Worm (Caenorhabditis elegans) whole organism, midembryonic: Measurements from ENCODE around the gene hpo-10.

ENCODE experiments used
- T22C8.4 ChIP-seq: fragments of 200-800 bp; sonication (Bioruptor generic); IDR thresholded peaks from 2 replicates; pipeline ENCODE4 v1.3.6; 2022; ENCODE audit warnings: missing genetic modification characterization, missing compliant biosample characterization
- cog-1 ChIP-seq: sonication (generic microtip); optimal IDR thresholded peaks from 2 replicates; lab custom pipeline; 2016; ENCODE audit warnings: missing genetic modification characterization, missing compliant biosample characterization
- flt-1 ChIP-seq: fragments of 200-800 bp; sonication (Bioruptor generic); IDR thresholded peaks from 2 replicates; pipeline ENCODE4 v1.3.6; 2022; ENCODE audit warnings: missing genetic modification characterization, missing compliant biosample characterization
- klf-2 ChIP-seq: fragments of 200-800 bp; sonication (Bioruptor generic); conservative IDR thresholded peaks from 2 replicates; pipeline ENCODE4 v1.3.6; 2022; ENCODE audit warnings: missing genetic modification reagents, missing genetic modification characterization, missing compliant biosample characterization
- med-1 ChIP-seq: sonication (generic microtip); optimal IDR thresholded peaks from 2 replicates; lab custom pipeline; 2017; ENCODE audit warnings: missing genetic modification characterization, mild to moderate bottlenecking, missing compliant biosample characterization, antibody characterized with exemption, missing genetic modification reagents; ENCODE audit not compliant: insufficient read depth
- ref-1 ChIP-seq: fragments of 200-800 bp; sonication (Bioruptor generic); conservative IDR thresholded peaks from 2 replicates; pipeline ENCODE4 v1.3.6; 2022; ENCODE audit warnings: missing genetic modification reagents, missing genetic modification characterization, missing compliant biosample characterization
- tab-1 ChIP-seq: fragments of 200-800 bp; sonication (Bioruptor generic); IDR thresholded peaks from 2 replicates; pipeline ENCODE4 v1.3.6; 2022; ENCODE audit warnings: missing genetic modification characterization, missing compliant biosample characterization
- ztf-23 ChIP-seq: fragments of 200-800 bp; sonication (Bioruptor generic); IDR thresholded peaks from 2 replicates; pipeline ENCODE4 v1.3.6; 2022; ENCODE audit warnings: missing genetic modification reagents, missing genetic modification characterization, missing compliant biosample characterization
- ztf-29 ChIP-seq: fragments of 200-800 bp; sonication (Bioruptor generic); IDR thresholded peaks from 2 replicates; pipeline ENCODE4 v1.3.6; 2022; ENCODE audit warnings: missing genetic modification reagents, missing genetic modification characterization, missing compliant biosample characterization

Gene hpo-10

DNA sequence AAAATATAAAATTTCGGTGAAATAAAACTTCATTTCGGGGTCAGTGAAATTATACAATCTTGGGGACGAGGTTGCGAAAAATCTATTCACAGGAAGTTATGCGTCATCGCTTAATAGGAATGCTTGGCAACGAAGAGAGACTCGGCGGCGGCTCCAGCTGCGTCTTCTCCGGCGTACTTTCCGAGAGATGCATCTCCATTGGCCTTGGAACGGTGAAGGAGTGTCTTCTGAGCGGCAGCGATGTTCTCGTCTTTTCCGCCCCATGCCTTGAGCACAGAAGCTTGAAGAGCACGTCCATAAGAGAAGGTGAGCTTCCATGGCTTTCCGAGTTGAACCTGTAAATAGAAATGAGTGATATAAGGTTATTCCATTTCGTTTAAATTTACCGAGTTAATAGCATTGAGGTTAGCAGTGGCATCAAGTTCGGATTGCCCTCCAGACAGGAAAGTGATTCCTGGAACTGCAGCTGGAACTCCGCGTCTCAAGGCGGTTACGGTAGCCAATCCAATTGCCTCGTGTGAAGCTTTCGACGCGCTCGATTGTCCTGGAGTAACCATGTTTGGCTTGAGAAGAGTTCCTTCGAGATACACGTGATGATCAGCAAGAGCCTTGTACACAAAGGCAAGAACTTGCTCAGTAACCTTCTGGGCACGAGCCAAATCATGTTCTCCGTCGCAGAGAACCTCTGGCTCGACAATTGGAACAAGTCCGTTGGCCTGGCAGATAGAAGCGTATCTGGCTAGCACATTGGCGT is 4.4 kb upstream of the hpo-10 start:
- TF ChIP-seq flt-1 (GFP tag; lab: Robert Waterston, UW): no peak
- TF ChIP-seq med-1 (GFP tag; lab: Kevin White, UChicago): no peak
- no peak for TF ChIP-seq ztf-23 (GFP tag; lab: Robert Waterston, UW)
- no peak for TF ChIP-seq cog-1 (tag; lab: Kevin White, UChicago)
- TF ChIP-seq ref-1 (GFP tag; lab: Robert Waterston, UW): no peak
- no peak for TF ChIP-seq klf-2 (GFP tag; lab: Robert Waterston, UW)
- TF ChIP-seq ztf-29: no peak
- no peak for TF ChIP-seq tab-1 (GFP tag; lab: Robert Waterston, UW)
- TF ChIP-seq T22C8.4 (GFP tag; lab: Robert Waterston, UW): no peak

DNA sequence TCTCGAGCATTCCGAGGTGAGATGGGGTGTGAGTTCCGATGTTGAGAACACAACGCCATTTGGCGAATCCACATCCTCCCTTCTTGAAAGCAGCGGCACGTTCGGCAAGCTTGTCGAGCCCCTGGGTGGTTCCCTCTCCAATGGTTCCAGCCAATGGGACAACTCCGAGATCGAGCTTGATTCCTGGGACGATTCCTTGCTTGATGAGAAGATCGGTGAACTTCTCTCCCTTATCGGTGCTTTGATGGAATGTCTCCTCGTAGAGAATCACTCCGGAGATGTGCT is 3.9 kb upstream of the hpo-10 start:
- no peak for TF ChIP-seq cog-1 (tag; lab: Kevin White, UChicago)
- TF ChIP-seq ztf-29: no peak
- no peak for TF ChIP-seq med-1 (GFP tag; lab: Kevin White, UChicago)
- no peak for TF ChIP-seq ref-1 (GFP tag; lab: Robert Waterston, UW)
- TF ChIP-seq T22C8.4 (GFP tag; lab: Robert Waterston, UW): no peak
- no peak for TF ChIP-seq flt-1 (GFP tag; lab: Robert Waterston, UW)
- TF ChIP-seq klf-2 (GFP tag; lab: Robert Waterston, UW): no peak
- TF ChIP-seq tab-1 (GFP tag; lab: Robert Waterston, UW): no peak
- TF ChIP-seq ztf-23 (GFP tag; lab: Robert Waterston, UW): no peak

- TF ChIP-seq klf-2 (GFP tag; lab: Robert Waterston, UW) (no peak), T22C8.4 (GFP tag; lab: Robert Waterston, UW) (no peak), med-1 (GFP tag; lab: Kevin White, UChicago) (no peak), ref-1 (GFP tag; lab: Robert Waterston, UW) (no peak), flt-1 (GFP tag; lab: Robert Waterston, UW) (no peak), cog-1 (tag; lab: Kevin White, UChicago) (no peak), ztf-23 (GFP tag; lab: Robert Waterston, UW) (no peak), tab-1 (GFP tag; lab: Robert Waterston, UW) (no peak), ztf-29 (no peak)
These were observed 3.6 kb upstream of the hpo-10 start for ce11 chrIII:5875705-5876104.

- TF ChIP-seq med-1 (GFP tag; lab: Kevin White, UChicago): no peak
These were observed 3.1 kb upstream of the hpo-10 start, which contains the start of gene aldo-2 for ce11 chrIII:5876140-5876675. Gene aldo-2 (minus strand): TSS chrIII:5876625.

ce11 chrIII:5876867-5877641 is 2.2 kb upstream of the hpo-10 start:
- TF ChIP-seq flt-1 (GFP tag; lab: Robert Waterston, UW) (no peak), klf-2 (GFP tag; lab: Robert Waterston, UW) (no peak), med-1 (GFP tag; lab: Kevin White, UChicago) (no peak), tab-1 (GFP tag; lab: Robert Waterston, UW) (no peak), ztf-23 (GFP tag; lab: Robert Waterston, UW) (no peak), ref-1 (GFP tag; lab: Robert Waterston, UW) (no peak), cog-1 (tag; lab: Kevin White, UChicago) (no peak)

- no peak for TF ChIP-seq med-1 (GFP tag; lab: Kevin White, UChicago)
- TF ChIP-seq T22C8.4 (GFP tag; lab: Robert Waterston, UW): no peak
- TF ChIP-seq klf-2 (GFP tag; lab: Robert Waterston, UW): no peak
- no peak for TF ChIP-seq ztf-29
- TF ChIP-seq ztf-23 (GFP tag; lab: Robert Waterston, UW): no peak
- TF ChIP-seq ref-1 (GFP tag; lab: Robert Waterston, UW): no peak
- no peak for TF ChIP-seq flt-1 (GFP tag; lab: Robert Waterston, UW)
- TF ChIP-seq tab-1 (GFP tag; lab: Robert Waterston, UW): no peak
These were observed 1.1 kb upstream of the hpo-10 start, which contains the start of the genes mig-21 and F01F1.2 for ce11 chrIII:5878215-5878614. Gene mig-21 (minus strand): TSS chrIII:5878380. Gene F01F1.2 (plus strand): TSS chrIII:5878554.

DNA sequence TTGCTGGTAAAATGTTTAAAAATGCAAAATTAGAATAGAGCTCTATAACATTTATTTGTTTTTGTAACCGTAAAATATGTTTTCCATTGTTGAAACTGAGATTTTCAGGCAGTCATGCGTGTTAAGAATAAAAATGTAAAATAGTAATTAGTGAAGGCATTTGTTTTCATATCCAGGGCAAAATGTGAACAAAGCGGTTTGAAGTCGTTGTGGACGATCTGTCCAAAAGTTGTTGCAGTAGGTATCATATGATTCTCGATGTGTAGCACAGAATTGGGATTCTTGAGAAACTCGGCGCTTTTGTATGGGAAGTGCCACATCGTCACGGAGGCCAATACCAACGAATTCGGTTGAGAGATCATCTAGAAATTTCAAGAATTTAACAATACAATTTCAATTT is 3.0 kb downstream of the hpo-10 start:
- TF ChIP-seq T22C8.4 (GFP tag; lab: Robert Waterston, UW) (no peak), ztf-29 (no peak), med-1 (GFP tag; lab: Kevin White, UChicago) (no peak), ztf-23 (GFP tag; lab: Robert Waterston, UW) (no peak), flt-1 (GFP tag; lab: Robert Waterston, UW) (no peak), klf-2 (GFP tag; lab: Robert Waterston, UW) (no peak), tab-1 (GFP tag; lab: Robert Waterston, UW) (no peak), ref-1 (GFP tag; lab: Robert Waterston, UW) (no peak), cog-1 (tag; lab: Kevin White, UChicago) (no peak)

DNA sequence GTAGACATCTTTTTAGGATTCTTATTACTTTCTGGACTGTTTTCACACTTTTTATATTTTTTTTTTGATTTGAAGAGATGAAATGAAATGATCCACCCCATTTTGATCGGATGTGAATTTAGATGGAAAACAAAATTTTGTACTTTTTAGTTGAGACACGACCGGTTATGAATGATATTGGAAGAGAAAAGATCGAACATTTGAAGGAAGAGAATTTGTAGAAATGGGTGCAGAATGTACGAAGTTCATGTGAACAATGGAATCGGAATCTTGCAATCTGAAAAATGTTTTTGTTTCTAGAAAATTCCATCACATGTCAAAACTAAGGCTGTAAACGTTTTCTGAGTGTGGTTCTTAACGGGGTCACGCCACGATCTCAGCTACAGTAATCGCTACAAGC is 3.5 kb downstream of the hpo-10 start, which contains the start of gene F01F1.14:
TSS of gene F01F1.14 (minus strand) at position 101 of the 400 bp plus-strand sequence.
- no peak for TF ChIP-seq ztf-23 (GFP tag; lab: Robert Waterston, UW)
- no peak for TF ChIP-seq tab-1 (GFP tag; lab: Robert Waterston, UW)
- TF ChIP-seq flt-1 (GFP tag; lab: Robert Waterston, UW): no peak
- TF ChIP-seq T22C8.4 (GFP tag; lab: Robert Waterston, UW): no peak
- no peak for TF ChIP-seq klf-2 (GFP tag; lab: Robert Waterston, UW)
- no peak for TF ChIP-seq cog-1 (tag; lab: Kevin White, UChicago)
- TF ChIP-seq ztf-29: no peak
- no peak for TF ChIP-seq ref-1 (GFP tag; lab: Robert Waterston, UW)
- TF ChIP-seq med-1 (GFP tag; lab: Kevin White, UChicago): no peak
